Worm (Caenorhabditis elegans) whole organism, midembryonic: ENCODE measurements around the gene col-170.

Experiments used
- T22C8.4 ChIP-seq: fragments of 200-800 bp; sonication (Bioruptor generic); IDR thresholded peaks from 2 replicates; pipeline ENCODE4 v1.3.6; 2022; ENCODE audit warnings: missing genetic modification characterization, missing compliant biosample characterization
- cog-1 ChIP-seq: sonication (generic microtip); optimal IDR thresholded peaks from 2 replicates; lab custom pipeline; 2016; ENCODE audit warnings: missing genetic modification characterization, missing compliant biosample characterization
- flt-1 ChIP-seq: fragments of 200-800 bp; sonication (Bioruptor generic); IDR thresholded peaks from 2 replicates; pipeline ENCODE4 v1.3.6; 2022; ENCODE audit warnings: missing genetic modification characterization, missing compliant biosample characterization
- klf-2 ChIP-seq: fragments of 200-800 bp; sonication (Bioruptor generic); conservative IDR thresholded peaks from 2 replicates; pipeline ENCODE4 v1.3.6; 2022; ENCODE audit warnings: missing genetic modification reagents, missing genetic modification characterization, missing compliant biosample characterization
- med-1 ChIP-seq: sonication (generic microtip); optimal IDR thresholded peaks from 2 replicates; lab custom pipeline; 2017; ENCODE audit warnings: missing genetic modification characterization, mild to moderate bottlenecking, missing compliant biosample characterization, antibody characterized with exemption, missing genetic modification reagents; ENCODE audit not compliant: insufficient read depth
- ref-1 ChIP-seq: fragments of 200-800 bp; sonication (Bioruptor generic); conservative IDR thresholded peaks from 2 replicates; pipeline ENCODE4 v1.3.6; 2022; ENCODE audit warnings: missing genetic modification reagents, missing genetic modification characterization, missing compliant biosample characterization
- tab-1 ChIP-seq: fragments of 200-800 bp; sonication (Bioruptor generic); IDR thresholded peaks from 2 replicates; pipeline ENCODE4 v1.3.6; 2022; ENCODE audit warnings: missing genetic modification characterization, missing compliant biosample characterization
- ztf-23 ChIP-seq: fragments of 200-800 bp; sonication (Bioruptor generic); IDR thresholded peaks from 2 replicates; pipeline ENCODE4 v1.3.6; 2022; ENCODE audit warnings: missing genetic modification reagents, missing genetic modification characterization, missing compliant biosample characterization
- ztf-29 ChIP-seq: fragments of 200-800 bp; sonication (Bioruptor generic); IDR thresholded peaks from 2 replicates; pipeline ENCODE4 v1.3.6; 2022; ENCODE audit warnings: missing genetic modification reagents, missing genetic modification characterization, missing compliant biosample characterization

The col-170 gene

ce11 chrX:6318803-6319202, 12.7 kb upstream of the col-170 start:
- TF ChIP-seq ztf-29 (GFP tag; lab: Robert Waterston, UW) (no peak), cog-1 (tag; lab: Kevin White, UChicago) (no peak), med-1 (no peak), ztf-23 (GFP tag; lab: Robert Waterston, UW) (no peak), flt-1 (GFP tag; lab: Robert Waterston, UW) (no peak), klf-2 (GFP tag; lab: Robert Waterston, UW) (no peak), ref-1 (no peak), T22C8.4 (no peak), tab-1 (no peak)

ce11 chrX:6319546-6319945, 12.0 kb upstream of the col-170 start, which contains the start of gene chtb-3:
Gene chtb-3 (minus strand): TSS chrX:6319646.
- no peak for TF ChIP-seq med-1
- no peak for TF ChIP-seq tab-1
- TF ChIP-seq ref-1: no peak
- TF ChIP-seq klf-2 (GFP tag; lab: Robert Waterston, UW): no peak
- no peak for TF ChIP-seq ztf-29 (GFP tag; lab: Robert Waterston, UW)
- TF ChIP-seq cog-1 (tag; lab: Kevin White, UChicago): no peak
- no peak for TF ChIP-seq T22C8.4
- TF ChIP-seq ztf-23 (GFP tag; lab: Robert Waterston, UW): no peak
- no peak for TF ChIP-seq flt-1 (GFP tag; lab: Robert Waterston, UW)

- TF ChIP-seq ztf-29 (GFP tag; lab: Robert Waterston, UW) (no peak), ztf-23 (GFP tag; lab: Robert Waterston, UW) (no peak), T22C8.4 (no peak), tab-1 (no peak), cog-1 (tag; lab: Kevin White, UChicago) (no peak), ref-1 (no peak), klf-2 (GFP tag; lab: Robert Waterston, UW) (no peak), med-1 (no peak), flt-1 (GFP tag; lab: Robert Waterston, UW) (no peak)
Observed at ce11 chrX:6320887-6321286, 10.6 kb upstream of the col-170 start.

ce11 chrX:6321380-6321779, 10.1 kb upstream of the col-170 start:
- TF ChIP-seq ztf-23 (GFP tag; lab: Robert Waterston, UW) (no peak), med-1 (no peak), T22C8.4 (no peak), ztf-29 (GFP tag; lab: Robert Waterston, UW) (no peak), flt-1 (GFP tag; lab: Robert Waterston, UW) (no peak)

- no peak for TF ChIP-seq ref-1
- no peak for TF ChIP-seq flt-1 (GFP tag; lab: Robert Waterston, UW)
- no peak for TF ChIP-seq ztf-29 (GFP tag; lab: Robert Waterston, UW)
- TF ChIP-seq klf-2 (GFP tag; lab: Robert Waterston, UW): no peak
- no peak for TF ChIP-seq ztf-23 (GFP tag; lab: Robert Waterston, UW)
- TF ChIP-seq T22C8.4: no peak
- no peak for TF ChIP-seq cog-1 (tag; lab: Kevin White, UChicago)
- no peak for TF ChIP-seq med-1
- TF ChIP-seq tab-1: no peak
Observed at ce11 chrX:6323129-6323528, 8.4 kb upstream of the col-170 start, which contains the start of gene col-167. Gene col-167 (plus strand): TSS chrX:6323488.

ce11 chrX:6326088-6326487, 5.4 kb upstream of the col-170 start, which contains the start of gene col-168:
Gene col-168 (plus strand): TSS chrX:6326388.
- TF ChIP-seq med-1: no peak
- no peak for TF ChIP-seq klf-2 (GFP tag; lab: Robert Waterston, UW)
- no peak for TF ChIP-seq T22C8.4
- no peak for TF ChIP-seq cog-1 (tag; lab: Kevin White, UChicago)
- no peak for TF ChIP-seq ztf-23 (GFP tag; lab: Robert Waterston, UW)
- no peak for TF ChIP-seq ztf-29 (GFP tag; lab: Robert Waterston, UW)
- no peak for TF ChIP-seq ref-1

ce11 chrX:6328860-6329259, 2.6 kb upstream of the col-170 start, which contains the start of gene col-169:
Gene col-169 (plus strand): TSS chrX:6329160.
- TF ChIP-seq cog-1 (tag; lab: Kevin White, UChicago) (no peak), tab-1 (no peak), T22C8.4 (no peak), flt-1 (GFP tag; lab: Robert Waterston, UW) (no peak), med-1 (no peak), ztf-23 (GFP tag; lab: Robert Waterston, UW) (no peak), ztf-29 (GFP tag; lab: Robert Waterston, UW) (no peak), ref-1 (no peak), klf-2 (GFP tag; lab: Robert Waterston, UW) (no peak)

ce11 chrX:6333998-6334397, 2.5 kb downstream of the col-170 start, which contains the start of gene col-171:
Gene col-171 (plus strand): TSS chrX:6334298.
- TF ChIP-seq flt-1 (GFP tag; lab: Robert Waterston, UW) (no peak), T22C8.4 (no peak), klf-2 (GFP tag; lab: Robert Waterston, UW) (no peak), ztf-23 (GFP tag; lab: Robert Waterston, UW) (no peak), ztf-29 (GFP tag; lab: Robert Waterston, UW) (no peak), tab-1 (no peak), med-1 (no peak), cog-1 (tag; lab: Kevin White, UChicago) (no peak), ref-1 (no peak)

ce11 chrX:6334602-6335001, 3.1 kb downstream of the col-170 start:
- TF ChIP-seq ref-1: no peak
- TF ChIP-seq klf-2 (GFP tag; lab: Robert Waterston, UW): no peak
- no peak for TF ChIP-seq ztf-23 (GFP tag; lab: Robert Waterston, UW)
- no peak for TF ChIP-seq cog-1 (tag; lab: Kevin White, UChicago)
- TF ChIP-seq T22C8.4: no peak
- TF ChIP-seq ztf-29 (GFP tag; lab: Robert Waterston, UW): no peak
- TF ChIP-seq med-1: no peak
- no peak for TF ChIP-seq tab-1
- no peak for TF ChIP-seq flt-1 (GFP tag; lab: Robert Waterston, UW)

- TF ChIP-seq ref-1 (no peak), T22C8.4 (no peak), cog-1 (tag; lab: Kevin White, UChicago) (no peak), klf-2 (GFP tag; lab: Robert Waterston, UW) (no peak), ztf-23 (GFP tag; lab: Robert Waterston, UW) (no peak), flt-1 (GFP tag; lab: Robert Waterston, UW) (no peak), med-1 (no peak), tab-1 (no peak)
Observed at ce11 chrX:6337338-6337737, 5.8 kb downstream of the col-170 start.
